Worm (Caenorhabditis elegans) whole organism, L4 larva: ENCODE data around the gene gcy-29.

Experiments used
- aly-2 ChIP-seq: sonication (generic microtip); optimal IDR thresholded peaks from 2 replicates; lab custom pipeline; 2018; ENCODE audit warnings: missing biosample characterization, missing genetic modification characterization
- ces-1 ChIP-seq: fragments of 150-350 bp; sonication (generic microtip); optimal IDR thresholded peaks from 4 replicates; lab custom pipeline; 2014; ENCODE audit warnings: missing biosample characterization, missing genetic modification reagents, missing genetic modification characterization
- daf-19 ChIP-seq: fragments of 200-800 bp; sonication (Bioruptor generic); conservative IDR thresholded peaks from 2 replicates; pipeline ENCODE4 v1.3.6; 2022; ENCODE audit warnings: missing genetic modification characterization, missing compliant biosample characterization
- mep-1 ChIP-seq: fragments of 150-350 bp; sonication (generic microtip); optimal IDR thresholded peaks from 3 replicates; lab custom pipeline; 2014; ENCODE audit warnings: missing biosample characterization, missing genetic modification characterization
- nhr-41 ChIP-seq: fragments of 200-800 bp; sonication (Bioruptor generic); IDR thresholded peaks from 2 replicates; pipeline ENCODE4 v1.3.6; 2022; ENCODE audit warnings: missing genetic modification reagents, missing genetic modification characterization, missing compliant biosample characterization
- pqm-1 ChIP-seq: sonication (generic microtip); optimal IDR thresholded peaks from 2 replicates; lab custom pipeline; 2017; ENCODE audit warnings: missing biosample characterization, missing genetic modification characterization
- snpc-4 ChIP-seq: fragments of 150-350 bp; optimal IDR thresholded peaks from 2 replicates; lab custom pipeline; 2014; ENCODE audit warnings: missing biosample characterization, missing genetic modification characterization
- tra-1 ChIP-seq: fragments of 200-800 bp; sonication (Bioruptor generic); IDR thresholded peaks from 2 replicates; pipeline ENCODE4 v1.3.6; 2022; ENCODE audit warnings: missing genetic modification reagents, missing genetic modification characterization, missing compliant biosample characterization

ce11 chrII:14497848-14498247 is 50.7 kb downstream of the gcy-29 start, which contains the start of gene dhs-8:
- no peak for TF ChIP-seq snpc-4
- no peak for TF ChIP-seq nhr-41
- TF ChIP-seq mep-1 = no peak
- no peak for TF ChIP-seq aly-2
- TF ChIP-seq tra-1 (GFP tag; lab: Robert Waterston, UW) = no peak
- TF ChIP-seq daf-19 (GFP tag; lab: Robert Waterston, UW) = no peak
- no peak for TF ChIP-seq pqm-1 (tag; lab: Kevin White, UChicago)
- no peak for TF ChIP-seq ces-1 (GFP tag; lab: Kevin White, UChicago)
